Fruit fly (Drosophila melanogaster) whole organism, embryonic: ENCODE results near the gene CG8292.

Experiments used
- Abd-B ChIP-seq: fragments of 200-800 bp; sonication (Bioruptor generic); optimal IDR thresholded peaks from 2 replicates; lab custom pipeline; 2018; ENCODE audit warnings: missing biosample characterization, mild to moderate bottlenecking, missing genetic modification characterization, moderate library complexity
- CG11398 ChIP-seq: fragments of 200-800 bp; sonication (Bioruptor generic); optimal IDR thresholded peaks from 2 replicates; lab custom pipeline; 2016; ENCODE audit warnings: missing biosample characterization, missing genetic modification characterization
- CG12236 ChIP-seq: fragments of 200-800 bp; sonication (Bioruptor generic); optimal IDR thresholded peaks from 2 replicates; lab custom pipeline; 2016; ENCODE audit warnings: missing biosample characterization, missing genetic modification characterization
- CG1233 ChIP-seq: fragments of 200-800 bp; sonication (Bioruptor generic); optimal IDR thresholded peaks from 4 replicates; lab custom pipeline; 2018; ENCODE audit warnings: missing biosample characterization, mild to moderate bottlenecking, missing genetic modification characterization
- CG12744 ChIP-seq: fragments of 200-800 bp; sonication (Bioruptor generic); optimal IDR thresholded peaks from 2 replicates; lab custom pipeline; 2016; ENCODE audit warnings: missing biosample characterization, missing genetic modification characterization
- CG14965 ChIP-seq: fragments of 200-800 bp; sonication (Bioruptor generic); optimal IDR thresholded peaks from 2 replicates; lab custom pipeline; 2016; ENCODE audit warnings: missing biosample characterization, missing genetic modification characterization, borderline replicate concordance
- CG17361 ChIP-seq: fragments of 200-800 bp; sonication (Bioruptor generic); IDR thresholded peaks from 3 replicates; pipeline ENCODE4 v1.3.6; 2022; ENCODE audit warnings: missing biosample characterization, missing genetic modification characterization
- CG17612 ChIP-seq: fragments of 200-800 bp; sonication (Bioruptor generic); IDR thresholded peaks from 2 replicates; pipeline ENCODE4 v1.3.6; 2022; ENCODE audit warnings: missing biosample characterization, missing genetic modification characterization
- CG17802 ChIP-seq: fragments of 200-800 bp; sonication (Bioruptor generic); optimal IDR thresholded peaks from 2 replicates; lab custom pipeline; 2018; ENCODE audit warnings: missing biosample characterization, mild to moderate bottlenecking, missing genetic modification characterization, moderate library complexity
- CG17829 ChIP-seq: fragments of 200-800 bp; optimal IDR thresholded peaks from 2 replicates; lab custom pipeline; 2019; ENCODE audit warnings: missing biosample characterization, mild to moderate bottlenecking, missing genetic modification characterization, moderate library complexity
- CG18011 ChIP-seq: fragments of 200-800 bp; sonication (Bioruptor generic); optimal IDR thresholded peaks from 2 replicates; lab custom pipeline; 2017; ENCODE audit warnings: missing biosample characterization, missing genetic modification characterization, mild to moderate bottlenecking, moderate library complexity, missing genotype
- CG2116 ChIP-seq: fragments of 200-800 bp; sonication (Bioruptor generic); optimal IDR thresholded peaks from 3 replicates; lab custom pipeline; 2018; ENCODE audit warnings: missing biosample characterization, mild to moderate bottlenecking, missing genetic modification characterization
- CG30020 ChIP-seq: fragments of 200-800 bp; optimal IDR thresholded peaks from 2 replicates; lab custom pipeline; 2019; ENCODE audit warnings: missing biosample characterization, mild to moderate bottlenecking, missing genetic modification characterization, moderate library complexity
- CG3847 ChIP-seq: fragments of 200-800 bp; sonication (Bioruptor generic); IDR thresholded peaks from 2 replicates; pipeline ENCODE4 v1.3.6; 2022; ENCODE audit warnings: missing biosample characterization, missing genetic modification characterization
- CG5953 ChIP-seq: fragments of 200-800 bp; sonication (Bioruptor generic); IDR thresholded peaks from 2 replicates; pipeline ENCODE4 v1.3.6; 2022; ENCODE audit warnings: missing biosample characterization, missing genetic modification characterization
- CG6689 ChIP-seq: fragments of 200-800 bp; sonication (Bioruptor generic); IDR thresholded peaks from 2 replicates; pipeline ENCODE4 v1.3.6; 2022; ENCODE audit warnings: missing biosample characterization, missing genetic modification characterization
- CG7271 ChIP-seq: fragments of 200-800 bp; sonication (Bioruptor generic); optimal IDR thresholded peaks from 2 replicates; lab custom pipeline; 2018; ENCODE audit warnings: missing biosample characterization, mild to moderate bottlenecking, missing genetic modification characterization, moderate library complexity
- CG8478 ChIP-seq: fragments of >200 bp; optimal IDR thresholded peaks from 2 replicates; lab custom pipeline; 2018
- CHES-1-like ChIP-seq: fragments of 200-800 bp; sonication (Bioruptor generic); optimal IDR thresholded peaks from 2 replicates; lab custom pipeline; 2016; ENCODE audit warnings: missing biosample characterization, missing genetic modification characterization
- Dll ChIP-seq: fragments of 200-800 bp; sonication (Bioruptor generic); IDR thresholded peaks from 4 replicates; pipeline ENCODE4 v1.3.6; 2022; ENCODE audit warnings: missing biosample characterization, missing genetic modification characterization; ENCODE audit not compliant: partially characterized antibody
- Ets65A ChIP-seq: fragments of 200-800 bp; sonication (Bioruptor generic); peaks from one replicate; lab custom pipeline; 2016; ENCODE audit warnings: missing biosample characterization, missing genetic modification characterization
- Hmx ChIP-seq: fragments of 200-800 bp; sonication (Bioruptor generic); optimal IDR thresholded peaks from 2 replicates; lab custom pipeline; 2016; ENCODE audit warnings: missing biosample characterization, missing genetic modification characterization
- Lhr ChIP-seq: fragments of 200-800 bp; sonication (Bioruptor generic); optimal IDR thresholded peaks from 3 replicates; lab custom pipeline; 2017; ENCODE audit warnings: mild to moderate bottlenecking, missing biosample characterization, missing genetic modification reagents, missing genetic modification characterization
- Ravus ChIP-seq: fragments of 200-800 bp; sonication (Bioruptor generic); IDR thresholded peaks from 2 replicates; pipeline ENCODE4 v1.3.6; 2022; ENCODE audit warnings: missing biosample characterization, missing genetic modification characterization
- Spps ChIP-seq: fragments of 200-800 bp; sonication (Bioruptor generic); optimal IDR thresholded peaks from 2 replicates; lab custom pipeline; 2018; ENCODE audit warnings: missing biosample characterization, mild to moderate bottlenecking, missing genetic modification characterization
- Vsx1 ChIP-seq: fragments of 200-800 bp; sonication (Bioruptor generic); optimal IDR thresholded peaks from 2 replicates; lab custom pipeline; 2017; ENCODE audit warnings: missing biosample characterization, mild to moderate bottlenecking, missing genetic modification characterization, missing genetic modification reagents
- ato ChIP-seq: fragments of 200-800 bp; sonication (Bioruptor generic); IDR thresholded peaks from 2 replicates; pipeline ENCODE4 v1.3.6; 2022; ENCODE audit warnings: missing biosample characterization, missing genetic modification characterization; ENCODE audit not compliant: partially characterized antibody
- br ChIP-seq: fragments of >200 bp; optimal IDR thresholded peaks from 2 replicates; lab custom pipeline; 2017
- ems ChIP-seq: fragments of 200-800 bp; sonication (Bioruptor generic); optimal IDR thresholded peaks from 3 replicates; lab custom pipeline; 2016; ENCODE audit warnings: missing biosample characterization, missing genetic modification characterization
- fd102C ChIP-seq: fragments of 200-800 bp; sonication (Bioruptor generic); optimal IDR thresholded peaks from 2 replicates; lab custom pipeline; 2018; ENCODE audit warnings: missing biosample characterization, mild to moderate bottlenecking, missing genetic modification characterization, moderate library complexity
- fu2 ChIP-seq: fragments of 200-800 bp; sonication (Bioruptor generic); optimal IDR thresholded peaks from 2 replicates; lab custom pipeline; 2016; ENCODE audit warnings: missing biosample characterization, missing genetic modification characterization
- gcm ChIP-seq: fragments of 200-800 bp; sonication (Bioruptor generic); optimal IDR thresholded peaks from 2 replicates; lab custom pipeline; 2019; ENCODE audit warnings: missing biosample characterization, mild to moderate bottlenecking, missing genetic modification characterization, moderate library complexity
- gem ChIP-seq: fragments of 200-800 bp; sonication (Bioruptor generic); optimal IDR thresholded peaks from 2 replicates; lab custom pipeline; 2019; ENCODE audit warnings: missing biosample characterization, mild to moderate bottlenecking, missing genetic modification characterization, moderate library complexity
- gfzf ChIP-seq: fragments of 200-800 bp; sonication (Bioruptor generic); optimal IDR thresholded peaks from 2 replicates; lab custom pipeline; 2016; ENCODE audit warnings: missing biosample characterization, mild to moderate bottlenecking, missing genetic modification characterization, moderate library complexity
- gt ChIP-seq: fragments of 200-800 bp; sonication (Bioruptor generic); IDR thresholded peaks from 2 replicates; pipeline ENCODE4 v1.3.6; 2022; ENCODE audit warnings: missing biosample characterization, missing genetic modification characterization
- hb ChIP-seq: fragments of 200-800 bp; sonication (Bioruptor generic); IDR thresholded peaks from 3 replicates; pipeline ENCODE4 v1.3.6; 2022; ENCODE audit warnings: missing biosample characterization, missing genetic modification characterization; ENCODE audit not compliant: partially characterized antibody
- hbn ChIP-seq: fragments of 200-800 bp; sonication (Bioruptor generic); IDR thresholded peaks from 2 replicates; pipeline ENCODE4 v1.3.6; 2022; ENCODE audit warnings: missing biosample characterization, missing genetic modification characterization; ENCODE audit not compliant: partially characterized antibody
- inv ChIP-seq: fragments of 200-800 bp; sonication (Bioruptor generic); IDR thresholded peaks from 2 replicates; pipeline ENCODE4 v1.3.6; 2022; ENCODE audit warnings: missing biosample characterization, missing genetic modification characterization; ENCODE audit not compliant: partially characterized antibody
- jing ChIP-seq: fragments of 200-800 bp; sonication (Bioruptor generic); optimal IDR thresholded peaks from 2 replicates; lab custom pipeline; 2018; ENCODE audit warnings: missing biosample characterization, mild to moderate bottlenecking, missing genetic modification characterization
- mam ChIP-seq: fragments of 200-800 bp; sonication (Bioruptor generic); optimal IDR thresholded peaks from 3 replicates; lab custom pipeline; 2016; ENCODE audit warnings: missing biosample characterization, missing genetic modification characterization
- mirr ChIP-seq: fragments of 200-800 bp; sonication (Bioruptor generic); optimal IDR thresholded peaks from 3 replicates; lab custom pipeline; 2018; ENCODE audit warnings: missing biosample characterization, mild to moderate bottlenecking, missing genetic modification characterization
- pho ChIP-seq: fragments of 200-800 bp; sonication (Bioruptor generic); optimal IDR thresholded peaks from 2 replicates; lab custom pipeline; 2016; ENCODE audit warnings: missing biosample characterization, missing genetic modification characterization
- pita ChIP-seq: fragments of 200-800 bp; sonication (Bioruptor generic); optimal IDR thresholded peaks from 2 replicates; lab custom pipeline; 2017; ENCODE audit warnings: missing biosample characterization, mild to moderate bottlenecking, missing genetic modification characterization
- pros ChIP-seq: fragments of 200-800 bp; sonication (Bioruptor generic); optimal IDR thresholded peaks from 3 replicates; lab custom pipeline; 2019; ENCODE audit warnings: missing biosample characterization, mild to moderate bottlenecking, missing genetic modification characterization, moderate library complexity
- pzg ChIP-seq: fragments of 200-800 bp; sonication (Bioruptor generic); optimal IDR thresholded peaks from 3 replicates; lab custom pipeline; 2018; ENCODE audit warnings: missing biosample characterization, mild to moderate bottlenecking, missing genetic modification characterization, moderate library complexity
- slou ChIP-seq: fragments of 200-800 bp; sonication (Bioruptor generic); optimal IDR thresholded peaks from 3 replicates; lab custom pipeline; 2016; ENCODE audit warnings: missing biosample characterization, missing genetic modification characterization
- sqz ChIP-seq: fragments of 200-800 bp; sonication (Bioruptor generic); optimal IDR thresholded peaks from 3 replicates; lab custom pipeline; 2018; ENCODE audit warnings: missing biosample characterization, mild to moderate bottlenecking, missing genetic modification characterization
- vnd ChIP-seq: fragments of 200-800 bp; sonication (Bioruptor generic); IDR thresholded peaks from 3 replicates; pipeline ENCODE4 v1.3.6; 2022; ENCODE audit warnings: missing biosample characterization, missing genetic modification characterization; ENCODE audit not compliant: partially characterized antibody
- zen ChIP-seq: fragments of 200-800 bp; sonication (Bioruptor generic); optimal IDR thresholded peaks from 3 replicates; lab custom pipeline; 2018; ENCODE audit warnings: missing biosample characterization, mild to moderate bottlenecking, missing genetic modification characterization, moderate library complexity
- zfh2 ChIP-seq: fragments of 200-800 bp; sonication (Bioruptor generic); optimal IDR thresholded peaks from 2 replicates; lab custom pipeline; 2016; ENCODE audit warnings: missing biosample characterization, missing genetic modification characterization

CG8292 gene

DNA sequence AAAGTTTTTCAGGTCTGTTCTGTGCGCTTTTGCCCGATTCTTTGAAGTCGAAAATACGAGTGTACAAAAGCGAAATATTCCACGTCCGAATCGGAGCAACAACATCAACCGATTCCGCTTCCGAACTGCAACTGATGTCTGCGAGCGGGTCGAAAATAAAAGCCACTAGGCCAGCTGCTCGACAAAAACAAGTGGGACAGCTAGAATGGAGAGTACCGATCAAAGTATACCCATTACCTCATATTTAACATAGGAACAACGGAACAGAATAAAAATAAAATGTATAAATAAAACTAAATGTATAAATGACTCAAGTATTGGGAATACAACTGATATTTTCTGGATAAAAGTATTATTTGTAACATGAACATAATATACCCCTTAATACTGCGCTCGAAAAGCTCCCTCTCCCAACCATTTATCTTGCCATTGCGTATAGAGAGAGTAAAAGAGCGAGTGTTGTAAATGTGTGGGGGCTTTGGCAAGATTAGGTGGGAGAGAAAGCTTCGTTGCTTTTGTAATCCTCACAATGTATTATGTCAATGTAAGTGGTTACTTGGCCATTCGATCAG, 12.7 kb downstream of the CG8292 start, which contains the start of gene SLC5A11 (continued):
- TF ChIP-seq CG17361 (peak; percentile 95), hb (GFP tag; lab: Robert Waterston, UW) (no peak), vnd (GFP tag; lab: Robert Waterston, UW) (no peak), sqz (GFP tag; lab: Kevin White, UChicago) (peak; percentile 89), jing (GFP tag; lab: Kevin White, UChicago) (peak; percentile 99), inv (GFP tag; lab: Robert Waterston, UW) (no peak), slou (GFP tag; lab: Kevin White, UChicago) (peak; percentile 100), ato (GFP tag; lab: Robert Waterston, UW) (no peak), CG3847 (peak; percentile 100), Vsx1 (GFP tag; lab: Kevin White, UChicago) (peak; percentile 95), CG8478 (lab: Kevin White, UChicago) (no peak), CG11398 (GFP tag; lab: Kevin White, UChicago) (peak; percentile 2), Ets65A (peak; percentile 100), fd102C (GFP tag; lab: Kevin White, UChicago) (no peak), Dll (GFP tag; lab: Robert Waterston, UW) (no peak), pros (GFP tag; lab: Kevin White, UChicago) (peak; percentile 83), gfzf (GFP tag; lab: Kevin White, UChicago) (peak; percentile 31), pzg (GFP tag; lab: Kevin White, UChicago) (peak; percentile 16), CG2116 (GFP tag; lab: Kevin White, UChicago) (peak; percentile 62), Lhr (GFP tag; lab: Kevin White, UChicago) (peak; percentile 67), CG5953 (GFP tag; lab: Robert Waterston, UW) (peak; percentile 93), CG17802 (peak; percentile 61), fu2 (peak; percentile 68), mam (GFP tag; lab: Kevin White, UChicago) (peak; percentile 95), pita (GFP tag; lab: Kevin White, UChicago) (no peak), zen (tag; lab: Kevin White, UChicago) (peak; percentile 80), Spps (tag; lab: Kevin White, UChicago) (peak; percentile 77), CG17829 (tag; lab: Kevin White, UChicago) (peak; percentile 97), CG7271 (tag; lab: Kevin White, UChicago) (peak; percentile 66), Ravus (peak; percentile 64), CG14965 (GFP tag; lab: Kevin White, UChicago) (peak; percentile 78), pho (GFP tag; lab: Kevin White, UChicago) (peak; percentile 52), CHES-1-like (GFP tag; lab: Kevin White, UChicago) (peak; percentile 54), mirr (GFP tag; lab: Kevin White, UChicago) (peak; percentile 75), CG12744 (GFP tag; lab: Kevin White, UChicago) (peak; percentile 47), CG30020 (peak; percentile 84), CG17612 (GFP tag; lab: Robert Waterston, UW) (peak; percentile 88), gem (tag; lab: Kevin White, UChicago) (peak; percentile 98), br (lab: Kevin White, UChicago) (no peak), CG1233 (peak; percentile 92), CG12236 (GFP tag; lab: Kevin White, UChicago) (peak; percentile 36), Abd-B (GFP tag; lab: Kevin White, UChicago) (peak; percentile 99), hbn (GFP tag; lab: Robert Waterston, UW) (no peak), CG6689 (peak; percentile 97), gcm (GFP tag; lab: Kevin White, UChicago) (peak; percentile 96), Hmx (GFP tag; lab: Kevin White, UChicago) (peak; percentile 98), CG18011 (peak; percentile 84), zfh2 (GFP tag; lab: Kevin White, UChicago) (peak; percentile 78), gt (GFP tag; lab: Robert Waterston, UW) (peak; percentile 83; the same call in 1 of the 2 replicates), ems (GFP tag; lab: Kevin White, UChicago) (peak; percentile 99)
